Worm (Caenorhabditis elegans) whole organism, L2 larva: ENCODE measurements around the gene mct-6.

Experiments
- C34F6.9 ChIP-seq: fragments of 150-350 bp; optimal IDR thresholded peaks from 2 replicates; lab custom pipeline; 2014; ENCODE audit warnings: missing biosample characterization, missing genetic modification characterization
- F13H6.1 ChIP-seq: sonication (generic microtip); optimal IDR thresholded peaks from 2 replicates; lab custom pipeline; 2016; ENCODE audit warnings: missing genetic modification characterization, missing compliant biosample characterization
- R02D3.7 ChIP-seq: fragments of 150-350 bp; optimal IDR thresholded peaks from 2 replicates; lab custom pipeline; 2014; ENCODE audit warnings: missing biosample characterization, missing genetic modification characterization
- Y55F3AM.14 ChIP-seq: fragments of 200-800 bp; sonication (Bioruptor generic); optimal IDR thresholded peaks from 2 replicates; lab custom pipeline; 2018; ENCODE audit warnings: mild to moderate bottlenecking, missing genetic modification characterization, missing compliant biosample characterization
- ZK546.5 ChIP-seq: sonication (generic microtip); optimal IDR thresholded peaks from 2 replicates; lab custom pipeline; 2017; ENCODE audit warnings: missing biosample characterization, missing genetic modification characterization
- alr-1 ChIP-seq: fragments of 150-350 bp; optimal IDR thresholded peaks from 2 replicates; lab custom pipeline; 2014; ENCODE audit warnings: missing biosample characterization, missing genetic modification characterization
- aly-2 ChIP-seq: fragments of 150-350 bp; optimal IDR thresholded peaks from 2 replicates; lab custom pipeline; 2014; ENCODE audit warnings: missing biosample characterization, missing genetic modification characterization
- ama-1 ChIP-seq: fragments of 150-350 bp; optimal IDR thresholded peaks from 2 replicates; lab custom pipeline; 2018; ENCODE audit warnings: inconsistent platforms
- blmp-1 ChIP-seq: sonication (generic microtip); optimal IDR thresholded peaks from 2 replicates; lab custom pipeline; 2017; ENCODE audit warnings: missing genetic modification characterization, mild to moderate bottlenecking, missing compliant biosample characterization, antibody characterized with exemption, moderate library complexity; ENCODE audit not compliant: insufficient read depth
- ceh-16 ChIP-seq: fragments of 150-350 bp; optimal IDR thresholded peaks from 2 replicates; lab custom pipeline; 2014; ENCODE audit warnings: missing biosample characterization, missing genetic modification characterization
- ceh-82 ChIP-seq: fragments of 150-350 bp; optimal IDR thresholded peaks from 2 replicates; lab custom pipeline; 2014; ENCODE audit warnings: missing biosample characterization, missing genetic modification characterization
- crh-2 ChIP-seq: sonication (generic microtip); optimal IDR thresholded peaks from 2 replicates; lab custom pipeline; 2017; ENCODE audit warnings: missing biosample characterization, missing genetic modification characterization
- dmd-4 ChIP-seq: sonication (generic microtip); optimal IDR thresholded peaks from 2 replicates; lab custom pipeline; 2017; ENCODE audit warnings: missing biosample characterization, missing genetic modification characterization
- egl-27 ChIP-seq: sonication (generic microtip); optimal IDR thresholded peaks from 3 replicates; lab custom pipeline; 2017; ENCODE audit warnings: missing biosample characterization, missing genetic modification reagents, missing genetic modification characterization
- elt-1 ChIP-seq: fragments of 150-350 bp; optimal IDR thresholded peaks from 2 replicates; lab custom pipeline; 2014; ENCODE audit warnings: missing biosample characterization, missing genetic modification characterization
- elt-3 ChIP-seq: sonication (generic microtip); optimal IDR thresholded peaks from 2 replicates; lab custom pipeline; 2017; ENCODE audit warnings: missing biosample characterization, missing genetic modification characterization
- fos-1 ChIP-seq: fragments of 150-350 bp; optimal IDR thresholded peaks from 2 replicates; lab custom pipeline; 2014; ENCODE audit warnings: missing biosample characterization, missing genetic modification characterization
- gmeb-1 ChIP-seq: fragments of 150-350 bp; optimal IDR thresholded peaks from 2 replicates; lab custom pipeline; 2014; ENCODE audit warnings: missing biosample characterization, missing genetic modification characterization
- lin-11 ChIP-seq: fragments of 150-350 bp; sonication (generic microtip); optimal IDR thresholded peaks from 2 replicates; lab custom pipeline; 2014; ENCODE audit warnings: missing biosample characterization, missing genetic modification characterization, inconsistent platforms, mixed read lengths
- lin-13 ChIP-seq: fragments of 150-350 bp; optimal IDR thresholded peaks from 2 replicates; lab custom pipeline; 2014; ENCODE audit warnings: missing biosample characterization, missing genetic modification reagents, missing genetic modification characterization
- lin-39 ChIP-seq: fragments of 150-350 bp; optimal IDR thresholded peaks from 2 replicates; lab custom pipeline; 2014; ENCODE audit warnings: missing biosample characterization, missing genetic modification reagents, missing genetic modification characterization
- lsy-2 ChIP-seq, 2 experiments: fragments of 150-350 bp in 1 of 2; sonication (generic microtip) in 1 of 2; optimal IDR thresholded peaks; 2 replicates each; lab custom pipeline; 2014 to 2017; ENCODE audit warnings: missing biosample characterization in 2 of 2, missing genetic modification characterization in 2 of 2
- mab-5 ChIP-seq: fragments of 150-350 bp; optimal IDR thresholded peaks from 2 replicates; lab custom pipeline; 2014; ENCODE audit warnings: missing biosample characterization, missing genetic modification characterization
- mbf-1 ChIP-seq: sonication (generic microtip); optimal IDR thresholded peaks from 2 replicates; lab custom pipeline; 2017; ENCODE audit warnings: missing biosample characterization, missing genetic modification characterization
- mdl-1 ChIP-seq, 2 experiments: fragments of 150-350 bp in 1 of 2; sonication (generic microtip) in 1 of 2; optimal IDR thresholded peaks; 2 replicates each; lab custom pipeline; 2017; ENCODE audit warnings: missing biosample characterization in 2 of 2, missing genetic modification characterization in 2 of 2
- nhr-10 ChIP-seq: sonication (generic microtip); optimal IDR thresholded peaks from 2 replicates; lab custom pipeline; 2017; ENCODE audit warnings: missing biosample characterization, missing genetic modification characterization
- nhr-11 ChIP-seq: fragments of 150-350 bp; optimal IDR thresholded peaks from 2 replicates; lab custom pipeline; 2014; ENCODE audit warnings: missing biosample characterization, missing genetic modification characterization
- nhr-12 ChIP-seq: fragments of 150-350 bp; optimal IDR thresholded peaks from 2 replicates; lab custom pipeline; 2014; ENCODE audit warnings: missing biosample characterization, missing genetic modification characterization
- nhr-129 ChIP-seq: fragments of 150-350 bp; optimal IDR thresholded peaks from 2 replicates; lab custom pipeline; 2014; ENCODE audit warnings: missing biosample characterization, missing genetic modification characterization
- nhr-21 ChIP-seq: fragments of 150-350 bp; optimal IDR thresholded peaks from 2 replicates; lab custom pipeline; 2014; ENCODE audit warnings: missing biosample characterization, missing genetic modification characterization
- nhr-23 ChIP-seq: fragments of 150-350 bp; optimal IDR thresholded peaks from 2 replicates; lab custom pipeline; 2014; ENCODE audit warnings: missing biosample characterization, missing genetic modification reagents, missing genetic modification characterization
- nhr-237 ChIP-seq: fragments of 150-350 bp; optimal IDR thresholded peaks from 2 replicates; lab custom pipeline; 2014; ENCODE audit warnings: missing biosample characterization, missing genetic modification characterization
- nhr-25 ChIP-seq: fragments of 150-350 bp; sonication (generic microtip); optimal IDR thresholded peaks from 3 replicates; lab custom pipeline; 2014; ENCODE audit warnings: missing biosample characterization, missing genetic modification characterization
- nhr-6 ChIP-seq: fragments of 150-350 bp; optimal IDR thresholded peaks from 2 replicates; lab custom pipeline; 2014; ENCODE audit warnings: missing biosample characterization, missing genetic modification characterization
- nhr-77 ChIP-seq: fragments of 150-350 bp; optimal IDR thresholded peaks from 2 replicates; lab custom pipeline; 2014; ENCODE audit warnings: missing biosample characterization, missing genetic modification characterization
- peb-1 ChIP-seq: fragments of 150-350 bp; optimal IDR thresholded peaks from 2 replicates; lab custom pipeline; 2014; ENCODE audit warnings: missing biosample characterization, missing genetic modification characterization
- sem-4 ChIP-seq: fragments of 150-350 bp; optimal IDR thresholded peaks from 2 replicates; lab custom pipeline; 2014; ENCODE audit warnings: missing biosample characterization, missing genetic modification reagents, missing genetic modification characterization
- skn-1 ChIP-seq: sonication (generic microtip); optimal IDR thresholded peaks from 2 replicates; lab custom pipeline; 2017; ENCODE audit warnings: missing biosample characterization, missing genetic modification characterization
- sma-3 ChIP-seq: sonication (generic microtip); optimal IDR thresholded peaks from 2 replicates; lab custom pipeline; 2016; ENCODE audit warnings: missing genetic modification reagents, missing genetic modification characterization, missing compliant biosample characterization
- sma-9 ChIP-seq, 2 experiments: fragments of 150-350 bp in 1 of 2; sonication (generic microtip) in 1 of 2; optimal IDR thresholded peaks; 2 replicates each; lab custom pipeline; 2014 to 2016; ENCODE audit warnings: missing genetic modification characterization in 2 of 2, mild to moderate bottlenecking in 1 of 2, missing biosample characterization in 1 of 2, missing compliant biosample characterization in 1 of 2, missing genetic modification reagents in 1 of 2, moderate library complexity in 1 of 2
- snpc-4 ChIP-seq: fragments of 150-350 bp; optimal IDR thresholded peaks from 2 replicates; lab custom pipeline; 2014; ENCODE audit warnings: missing biosample characterization, missing genetic modification characterization
- unc-39 ChIP-seq: fragments of 150-350 bp; optimal IDR thresholded peaks from 2 replicates; lab custom pipeline; 2014; ENCODE audit warnings: missing biosample characterization, missing genetic modification characterization
- unc-55 ChIP-seq: fragments of 150-350 bp; sonication (generic microtip); optimal IDR thresholded peaks from 3 replicates; lab custom pipeline; 2014; ENCODE audit warnings: missing biosample characterization, missing genetic modification reagents, missing genetic modification characterization
- unc-62 ChIP-seq: fragments of 150-350 bp; optimal IDR thresholded peaks from 2 replicates; lab custom pipeline; 2014; ENCODE audit warnings: missing biosample characterization, missing genetic modification reagents, missing genetic modification characterization
- zag-1 ChIP-seq: fragments of 150-350 bp; optimal IDR thresholded peaks from 2 replicates; lab custom pipeline; 2014; ENCODE audit warnings: missing biosample characterization, missing genetic modification characterization
- ztf-1 ChIP-seq: fragments of 200-800 bp; sonication (Bioruptor generic); conservative IDR thresholded peaks from 2 replicates; pipeline ENCODE4 v1.3.6; 2022; ENCODE audit warnings: missing genetic modification characterization, missing compliant biosample characterization
- ztf-11 ChIP-seq: sonication (generic microtip); optimal IDR thresholded peaks from 2 replicates; lab custom pipeline; 2017; ENCODE audit warnings: missing biosample characterization, missing genetic modification characterization
- ztf-4 ChIP-seq: fragments of 150-350 bp; optimal IDR thresholded peaks from 2 replicates; lab custom pipeline; 2014; ENCODE audit warnings: missing biosample characterization, missing genetic modification characterization

Gene mct-6

DNA sequence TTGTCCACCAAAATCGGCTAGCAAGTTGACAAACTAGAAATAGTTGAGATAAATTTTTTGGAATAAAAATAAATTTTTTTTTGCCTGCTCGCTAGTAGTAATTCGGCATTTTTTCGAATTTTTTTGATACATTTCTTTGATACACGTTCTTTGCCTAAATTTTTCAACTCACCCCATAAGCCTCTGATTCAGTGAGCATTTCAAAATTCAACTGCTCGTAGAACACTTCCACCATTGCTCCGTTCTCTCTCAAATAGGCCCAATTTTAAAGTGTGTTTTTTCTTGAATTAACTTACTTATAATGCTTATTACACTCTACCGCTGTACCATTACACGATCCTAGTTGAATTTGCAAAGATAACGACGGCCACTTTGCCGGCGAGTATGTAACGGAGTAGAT is 33.2 kb upstream of the mct-6 start:
- no peak for TF ChIP-seq crh-2 (tag; lab: Kevin White, UChicago)

DNA sequence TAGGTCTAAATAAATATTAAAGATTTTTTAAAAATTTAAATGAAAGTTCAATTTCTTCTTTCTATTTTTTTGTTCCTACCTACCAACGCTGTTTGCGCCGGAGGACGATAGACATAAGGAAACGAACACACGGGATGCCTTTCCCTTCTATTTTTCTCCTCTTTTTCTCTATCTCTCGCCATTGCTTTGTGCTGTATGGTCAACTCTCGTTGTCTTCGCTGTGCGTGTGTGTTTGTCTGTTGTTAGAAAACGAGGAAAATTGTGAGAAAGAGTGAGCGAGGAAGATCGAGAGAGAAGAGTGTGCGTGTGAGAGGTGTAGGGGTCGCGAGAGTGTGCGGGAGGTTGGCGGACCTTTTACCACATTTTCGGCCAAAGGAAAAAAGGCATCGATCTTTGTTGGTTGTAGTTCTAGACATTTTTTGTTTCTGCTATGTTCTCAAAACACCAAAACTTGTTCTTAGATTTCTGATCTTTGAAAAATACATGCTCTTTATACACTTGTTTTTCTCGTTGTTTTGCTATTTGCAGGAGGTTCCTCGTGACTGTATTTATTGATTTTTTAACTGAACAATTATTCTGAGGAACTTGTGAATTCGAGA is 28.9 kb upstream of the mct-6 start:
- peak; percentile 34 for TF ChIP-seq sma-3 (GFP tag; lab: Kevin White, UChicago)
- peak; percentile 78 for TF ChIP-seq sem-4 (tag; lab: Kevin White, UChicago)
- peak; percentile 3 for TF ChIP-seq lin-11 (tag; lab: Kevin White, UChicago)
- peak; percentile 65 for TF ChIP-seq ztf-4
- TF ChIP-seq mbf-1: no peak
- peak; percentile 43 for TF ChIP-seq nhr-21
- TF ChIP-seq crh-2 (tag; lab: Kevin White, UChicago): peak; percentile 78
- no peak for TF ChIP-seq nhr-237 (tag; lab: Kevin White, UChicago)
- peak; percentile 53 for TF ChIP-seq fos-1 (tag; lab: Kevin White, UChicago)
- TF ChIP-seq unc-62: no peak
- TF ChIP-seq ceh-16 (tag; lab: Kevin White, UChicago): peak; percentile 27
- peak; percentile 33 for TF ChIP-seq zag-1 (tag; lab: Kevin White, UChicago)
- TF ChIP-seq skn-1: no peak
- TF ChIP-seq sma-9 (GFP tag; optimal IDR thresholded peaks at IDR 0.05; lab: Kevin White, UChicago): peak; percentile 71
- TF ChIP-seq sma-9 (tag; optimal IDR thresholded peaks at IDR 0.05; lab: Kevin White, UChicago): no peak
- TF ChIP-seq elt-1 (tag; lab: Kevin White, UChicago): no peak
- TF ChIP-seq lin-39 (tag; lab: Kevin White, UChicago): no peak
- no peak for TF ChIP-seq gmeb-1 (tag; lab: Kevin White, UChicago)
- peak; percentile 73 for TF ChIP-seq ama-1
- TF ChIP-seq C34F6.9 (tag; lab: Kevin White, UChicago): peak; percentile 85
- TF ChIP-seq nhr-77 (tag; lab: Kevin White, UChicago): no peak
- no peak for TF ChIP-seq unc-39
- TF ChIP-seq ceh-82: no peak
- no peak for TF ChIP-seq aly-2 (tag; lab: Kevin White, UChicago)
- no peak for TF ChIP-seq ztf-1 (GFP tag; lab: Robert Waterston, UW)
- no peak for TF ChIP-seq dmd-4 (tag; lab: Kevin White, UChicago)
- TF ChIP-seq mdl-1 (tag; optimal IDR thresholded peaks at IDR 0.05; lab: Kevin White, UChicago): peak; percentile 20 to 55
- TF ChIP-seq alr-1 (tag; lab: Kevin White, UChicago): no peak
- TF ChIP-seq F13H6.1 (tag; lab: Kevin White, UChicago): peak; percentile 58
- TF ChIP-seq R02D3.7 (tag; lab: Kevin White, UChicago): no peak
- TF ChIP-seq nhr-129 (tag; lab: Kevin White, UChicago): peak; percentile 84
- no peak for TF ChIP-seq mab-5 (tag; lab: Kevin White, UChicago)
- peak in 1 of 2 experiments; percentile 68 for TF ChIP-seq lsy-2 (tag; optimal IDR thresholded peaks at IDR 0.05; lab: Kevin White, UChicago)
- TF ChIP-seq nhr-10 (tag; lab: Kevin White, UChicago): no peak
- TF ChIP-seq peb-1 (tag; lab: Kevin White, UChicago): no peak
- peak; percentile 72 for TF ChIP-seq unc-55 (GFP tag; lab: Kevin White, UChicago)
- TF ChIP-seq nhr-11: no peak
- TF ChIP-seq elt-3 (tag; lab: Kevin White, UChicago): no peak
- no peak for TF ChIP-seq Y55F3AM.14 (GFP tag; lab: Kevin White, UChicago)
- TF ChIP-seq ztf-11: no peak
- no peak for TF ChIP-seq blmp-1 (tag; lab: Kevin White, UChicago)
- no peak for TF ChIP-seq ZK546.5 (tag; lab: Kevin White, UChicago)
- TF ChIP-seq nhr-6 (tag; lab: Kevin White, UChicago): peak; percentile 55
- TF ChIP-seq egl-27 (tag; lab: Kevin White, UChicago): peak; percentile 3
- peak; percentile 49 for TF ChIP-seq lin-13
- no peak for TF ChIP-seq nhr-23 (tag; lab: Kevin White, UChicago)
- TF ChIP-seq nhr-12: no peak
- peak; percentile 2 for TF ChIP-seq snpc-4
- TF ChIP-seq nhr-25 (tag; lab: Kevin White, UChicago): peak; percentile 45
